Worm (Caenorhabditis elegans) whole organism, L4/young adult: ENCODE data around the gene Y39B6A.43.

Experiments used
- W03F9.2 ChIP-seq: fragments of 150-350 bp; optimal IDR thresholded peaks from 2 replicates; lab custom pipeline; 2014; ENCODE audit warnings: missing biosample characterization, missing genetic modification characterization
- dao-5 ChIP-seq: sonication (generic microtip); optimal IDR thresholded peaks from 2 replicates; lab custom pipeline; 2016; ENCODE audit warnings: missing genotype, missing genetic modification characterization, moderate library complexity, missing compliant biosample characterization
- him-1 ChIP-seq: sonication (generic microtip); optimal IDR thresholded peaks from 2 replicates; lab custom pipeline; 2016; ENCODE audit warnings: missing genotype, missing genetic modification reagents, missing genetic modification characterization, missing compliant biosample characterization

ce11 chrV:18990958-18991357 is 23.3 kb upstream of the Y39B6A.43 start:
- TF ChIP-seq him-1, result no peak
- TF ChIP-seq W03F9.2 (tag; lab: Kevin White, UChicago), result no peak
- no peak for TF ChIP-seq dao-5
